Worm (Caenorhabditis elegans) whole organism, dauer: Measurements from ENCODE around the gene mdt-27.

ENCODE experiments used
- unc-62 ChIP-seq: sonication (generic microtip); optimal IDR thresholded peaks from 2 replicates; lab custom pipeline; 2017; ENCODE audit warnings: missing biosample characterization, missing genetic modification reagents, missing genetic modification characterization

mdt-27 gene

ce11 chrV:9183718-9184441 is 29.6 kb downstream of the mdt-27 start:
- no peak for TF ChIP-seq unc-62 (GFP tag; lab: Kevin White, UChicago)

ce11 chrV:9181669-9182250 is 31.7 kb downstream of the mdt-27 start, which contains the start of gene ptr-1:
TSS of gene ptr-1 (minus strand) at chrV:9181719.
- TF ChIP-seq unc-62 (GFP tag; lab: Kevin White, UChicago) = no peak

ce11 chrV:9175218-9175837 is 38.1 kb downstream of the mdt-27 start, which contains the start of gene spas-1:
TSS of gene spas-1 (plus strand) at chrV:9175789.
- TF ChIP-seq unc-62 (GFP tag; lab: Kevin White, UChicago) = no peak

- TF ChIP-seq unc-62 (GFP tag; lab: Kevin White, UChicago) = no peak
Measured at ce11 chrV:9173789-9174188, 39.7 kb downstream of the mdt-27 start, which contains the start of gene pqn-16. TSS of gene pqn-16 (plus strand) at chrV:9174089.

ce11 chrV:9172989-9173388 is 40.5 kb downstream of the mdt-27 start, which contains the start of gene gad-3:
TSS of gene gad-3 (minus strand) at chrV:9173005.
- no peak for TF ChIP-seq unc-62 (GFP tag; lab: Kevin White, UChicago)

- TF ChIP-seq unc-62 (GFP tag; lab: Kevin White, UChicago) = no peak
Measured at ce11 chrV:9168089-9168488, 45.4 kb downstream of the mdt-27 start, which contains the start of gene B0222.11. TSS of gene B0222.11 (minus strand) at chrV:9168189.

- no peak for TF ChIP-seq unc-62 (GFP tag; lab: Kevin White, UChicago)
Measured at ce11 chrV:9166306-9166705, 47.1 kb downstream of the mdt-27 start.

ce11 chrV:9165073-9165699 is 48.3 kb downstream of the mdt-27 start, which contains the start of gene col-10:
TSS of gene col-10 (minus strand) at chrV:9165307.
- no peak for TF ChIP-seq unc-62 (GFP tag; lab: Kevin White, UChicago)

- TF ChIP-seq unc-62 (GFP tag; lab: Kevin White, UChicago) = no peak
Measured at ce11 chrV:9163897-9164296, 49.6 kb downstream of the mdt-27 start.

- no peak for TF ChIP-seq unc-62 (GFP tag; lab: Kevin White, UChicago)
Measured at ce11 chrV:9162955-9163468, 50.4 kb downstream of the mdt-27 start, which contains the start of gene col-145. TSS of gene col-145 (minus strand) at chrV:9163005.

ce11 chrV:9162118-9162729 is 51.2 kb downstream of the mdt-27 start:
- no peak for TF ChIP-seq unc-62 (GFP tag; lab: Kevin White, UChicago)

- no peak for TF ChIP-seq unc-62 (GFP tag; lab: Kevin White, UChicago)
Measured at ce11 chrV:9160224-9160886, 53.1 kb downstream of the mdt-27 start, which contains the start of gene col-144. TSS of gene col-144 (minus strand) at chrV:9160642.
